Worm (Caenorhabditis elegans): ENCODE measurements around the gene F59A6.10.

The F59A6.10 gene

DNA sequence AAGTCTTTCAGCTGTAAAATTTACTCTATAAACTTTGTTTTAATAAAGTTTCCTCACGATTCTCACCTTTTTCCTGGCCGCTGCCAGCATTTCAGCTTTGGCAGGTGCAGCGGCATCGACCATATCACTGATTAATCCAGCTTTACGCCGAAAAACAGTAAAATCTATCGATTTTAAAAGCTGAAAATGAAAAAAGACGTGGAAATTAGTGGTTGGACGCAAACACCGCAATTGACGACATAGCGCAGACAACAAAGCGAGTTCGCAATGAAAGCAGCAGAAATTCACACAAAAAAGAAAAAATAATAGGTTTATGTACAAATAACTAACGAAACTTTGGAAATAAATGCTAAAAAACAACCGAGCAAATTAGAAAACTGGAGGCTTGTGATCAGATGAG lies 36.2 kb downstream of the F59A6.10 start, which contains the start of gene golg-2:
TSS of gene golg-2 (minus strand) at position 180 of the 400 bp plus-strand sequence.
- TF ChIP-seq scrt-1 (GFP tag; IDR thresholded peaks at IDR 0.05) (no peak), sea-1 (GFP tag; conservative IDR thresholded peaks at IDR 0.05) (no peak), ets-7 (tag; optimal IDR thresholded peaks at IDR 0.05) (no peak), F13C5.2 (tag; optimal IDR thresholded peaks at IDR 0.05) (no peak)

DNA sequence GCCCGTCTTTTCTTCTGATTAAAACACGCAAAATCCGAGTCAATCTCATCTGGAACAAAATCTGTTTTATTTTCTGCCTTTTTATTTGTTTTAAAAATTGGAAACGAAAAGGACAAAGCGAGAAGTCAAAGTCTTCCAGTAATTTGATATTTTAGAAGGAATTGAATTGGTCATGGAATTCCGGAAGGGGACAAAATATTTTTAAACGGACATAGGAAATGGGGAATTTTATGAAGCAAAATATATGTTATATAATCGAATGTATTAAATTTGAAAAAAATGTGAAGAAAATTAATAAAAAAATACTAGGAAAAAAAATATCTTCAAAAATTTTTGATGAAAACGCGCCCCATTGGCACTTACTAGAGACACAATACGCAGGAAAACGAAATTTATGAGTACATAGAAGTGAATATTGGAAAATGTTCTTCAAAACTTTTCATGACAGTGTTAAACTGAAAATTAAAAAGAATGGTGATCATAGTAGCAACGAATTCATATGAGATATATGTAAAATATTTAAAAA lies 36.9 kb downstream of the F59A6.10 start, which contains the start of gene F33G12.7:
TSS of gene F33G12.7 (minus strand) at position 51 of the 526 bp plus-strand sequence.
- TF ChIP-seq tra-4 (tag; optimal IDR thresholded peaks at IDR 0.05) (no peak), sea-1 (GFP tag; conservative IDR thresholded peaks at IDR 0.05) (no peak), pes-1 (GFP tag; IDR thresholded peaks at IDR 0.05) (no peak), hnd-1 (tag; optimal IDR thresholded peaks at IDR 0.05) (no peak), ceh-36 (tag; optimal IDR thresholded peaks at IDR 0.05) (no peak), hmg-4 (GFP tag; optimal IDR thresholded peaks at IDR 0.05) (no peak), flt-1 (GFP tag; IDR thresholded peaks at IDR 0.05) (no peak), ceh-13 (GFP tag; optimal IDR thresholded peaks at IDR 0.05) (no peak), aly-1 (tag; optimal IDR thresholded peaks at IDR 0.05) (no peak), scrt-1 (GFP tag; IDR thresholded peaks at IDR 0.05) (no peak), tbx-37 (GFP tag; conservative IDR thresholded peaks at IDR 0.05) (no peak), tbx-11 (GFP tag; IDR thresholded peaks at IDR 0.05) (no peak), B0310.2 (tag; optimal IDR thresholded peaks at IDR 0.05) (no peak), ets-7 (tag; optimal IDR thresholded peaks at IDR 0.05) (no peak)

DNA sequence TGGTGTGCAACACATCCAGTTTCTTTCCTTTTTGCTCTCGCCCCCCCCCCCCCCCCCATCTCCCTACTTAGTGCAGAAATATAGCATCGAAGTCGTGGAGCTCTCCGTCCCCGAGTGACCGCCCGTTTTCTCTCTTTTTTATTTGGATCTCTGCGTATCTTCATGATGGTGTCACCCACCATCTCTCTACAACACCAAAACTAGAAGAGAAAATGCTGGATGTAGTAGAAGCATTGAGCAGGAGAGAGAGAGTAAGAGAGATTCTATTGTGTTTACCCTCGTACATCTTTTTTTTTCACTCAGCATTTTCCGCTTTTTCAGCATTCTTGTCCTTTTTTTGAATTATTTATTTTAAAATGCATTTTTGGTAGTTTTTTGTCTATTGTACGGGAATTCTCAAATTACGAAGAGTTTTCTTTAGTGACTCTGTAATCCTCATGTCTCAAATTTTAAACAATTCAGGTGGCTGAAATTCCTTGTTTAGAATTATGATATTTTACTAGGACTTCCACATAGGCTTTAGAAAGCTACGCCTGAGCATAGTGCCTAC lies 38.7 kb downstream of the F59A6.10 start:
- TF ChIP-seq tra-4 (tag; optimal IDR thresholded peaks at IDR 0.05) (no peak), sea-1 (GFP tag; conservative IDR thresholded peaks at IDR 0.05) (no peak), ceh-13 (GFP tag; optimal IDR thresholded peaks at IDR 0.05) (no peak), tbx-37 (GFP tag; conservative IDR thresholded peaks at IDR 0.05) (no peak), hmg-4 (GFP tag; optimal IDR thresholded peaks at IDR 0.05) (no peak), ama-1 (optimal IDR thresholded peaks at IDR 0.05) (no peak), B0310.2 (tag; optimal IDR thresholded peaks at IDR 0.05) (no peak), F13C5.2 (tag; optimal IDR thresholded peaks at IDR 0.05) (no peak), aly-1 (tag; optimal IDR thresholded peaks at IDR 0.05) (no peak), pes-1 (GFP tag; IDR thresholded peaks at IDR 0.05) (no peak), scrt-1 (GFP tag; IDR thresholded peaks at IDR 0.05) (no peak), flt-1 (GFP tag; IDR thresholded peaks at IDR 0.05) (no peak), tbx-11 (GFP tag; IDR thresholded peaks at IDR 0.05) (no peak), hmbx-1 (tag; optimal IDR thresholded peaks at IDR 0.05) (no peak), ets-7 (tag; optimal IDR thresholded peaks at IDR 0.05) (no peak)

DNA sequence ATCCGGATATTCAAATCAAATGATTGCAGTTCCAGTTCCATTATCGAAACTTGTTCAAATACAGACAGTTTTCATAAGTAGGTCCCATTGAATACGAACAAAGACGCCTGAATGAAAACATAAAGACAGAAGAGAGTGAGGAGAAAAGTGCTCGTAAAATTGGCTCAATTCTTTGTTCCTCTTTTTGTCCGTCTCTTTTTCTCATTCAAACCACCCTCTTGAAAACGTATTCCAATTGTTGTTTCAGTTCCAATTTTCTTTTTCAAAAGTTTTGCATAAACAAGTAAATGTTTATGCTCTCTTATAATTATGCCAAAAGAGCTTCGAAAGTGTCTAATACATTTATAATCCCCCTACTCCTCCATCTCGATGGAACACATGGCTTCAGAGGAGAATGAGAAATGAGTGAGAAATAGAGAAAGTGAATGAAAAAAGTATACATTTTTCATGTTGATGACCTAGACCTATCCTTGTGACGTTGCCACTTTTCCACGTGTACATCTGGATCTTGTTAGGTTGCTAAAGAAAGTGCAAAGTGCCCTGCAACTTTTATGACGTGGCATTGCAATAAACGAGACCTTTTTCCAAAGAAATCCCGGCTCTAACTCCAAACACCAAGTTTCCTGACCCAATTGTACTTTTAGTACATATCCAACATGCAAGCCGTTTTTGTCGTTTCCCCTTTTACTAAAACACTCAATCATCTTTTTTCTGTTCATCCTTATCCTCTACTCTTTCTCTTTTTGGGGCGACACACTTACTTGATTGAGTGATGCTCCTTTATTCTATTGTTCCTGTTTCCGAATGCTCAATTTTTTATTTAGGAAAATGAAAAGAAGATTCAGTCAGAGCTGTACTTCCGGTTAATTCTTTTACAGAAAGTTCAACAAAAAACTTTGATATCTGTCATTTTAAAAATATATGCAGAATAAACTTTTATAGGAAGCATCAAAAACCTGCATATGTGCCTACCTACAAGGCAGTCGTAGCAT lies 42.7 kb downstream of the F59A6.10 start:
- TF ChIP-seq B0310.2 (tag; optimal IDR thresholded peaks at IDR 0.05): no peak
- no peak for TF ChIP-seq flt-1 (GFP tag; IDR thresholded peaks at IDR 0.05)
- TF ChIP-seq ceh-36 (tag; optimal IDR thresholded peaks at IDR 0.05): no peak
- TF ChIP-seq hmg-4 (GFP tag; optimal IDR thresholded peaks at IDR 0.05): no peak
- no peak for TF ChIP-seq pes-1 (GFP tag; IDR thresholded peaks at IDR 0.05)
- TF ChIP-seq hnd-1 (tag; optimal IDR thresholded peaks at IDR 0.05): no peak
- no peak for TF ChIP-seq tbx-37 (GFP tag; conservative IDR thresholded peaks at IDR 0.05)
- no peak for TF ChIP-seq F13C5.2 (tag; optimal IDR thresholded peaks at IDR 0.05)
- TF ChIP-seq hmbx-1 (tag; optimal IDR thresholded peaks at IDR 0.05): no peak
- TF ChIP-seq scrt-1 (GFP tag; IDR thresholded peaks at IDR 0.05): no peak

DNA sequence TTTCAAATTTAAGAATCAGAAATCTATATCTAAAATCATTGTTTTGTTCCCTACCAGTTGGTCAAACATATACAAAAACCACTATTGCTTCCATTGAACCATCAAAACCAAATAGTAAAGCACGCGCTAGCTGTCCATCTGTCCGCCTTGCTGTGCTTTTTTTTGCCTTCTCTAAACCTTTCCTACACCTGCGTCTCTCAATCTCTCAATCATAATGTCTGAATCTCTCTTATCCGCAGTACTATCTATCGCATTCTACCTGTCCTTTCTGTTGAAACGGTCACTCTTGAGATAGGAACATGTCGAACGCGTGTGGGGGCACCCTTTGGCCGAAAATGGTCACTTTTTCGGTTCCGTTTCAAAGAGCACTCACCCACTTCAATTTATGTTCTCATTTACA lies 43.5 kb downstream of the F59A6.10 start:
- TF ChIP-seq hnd-1 (tag; optimal IDR thresholded peaks at IDR 0.05): no peak
- no peak for TF ChIP-seq F13C5.2 (tag; optimal IDR thresholded peaks at IDR 0.05)
- no peak for TF ChIP-seq ceh-36 (tag; optimal IDR thresholded peaks at IDR 0.05)
- no peak for TF ChIP-seq pes-1 (GFP tag; IDR thresholded peaks at IDR 0.05)
- no peak for TF ChIP-seq hmbx-1 (tag; optimal IDR thresholded peaks at IDR 0.05)
- no peak for TF ChIP-seq hmg-4 (GFP tag; optimal IDR thresholded peaks at IDR 0.05)
- TF ChIP-seq B0310.2 (tag; optimal IDR thresholded peaks at IDR 0.05): no peak
- no peak for TF ChIP-seq tra-4 (tag; optimal IDR thresholded peaks at IDR 0.05)
- TF ChIP-seq scrt-1 (GFP tag; IDR thresholded peaks at IDR 0.05): no peak
- no peak for TF ChIP-seq ceh-13 (GFP tag; optimal IDR thresholded peaks at IDR 0.05)
- no peak for TF ChIP-seq ets-7 (tag; optimal IDR thresholded peaks at IDR 0.05)
- TF ChIP-seq aly-1 (tag; optimal IDR thresholded peaks at IDR 0.05): no peak
- no peak for TF ChIP-seq tbx-37 (GFP tag; conservative IDR thresholded peaks at IDR 0.05)
- no peak for TF ChIP-seq ama-1 (optimal IDR thresholded peaks at IDR 0.05)
- no peak for TF ChIP-seq sea-1 (GFP tag; conservative IDR thresholded peaks at IDR 0.05)
- TF ChIP-seq flt-1 (GFP tag; IDR thresholded peaks at IDR 0.05): no peak
- no peak for TF ChIP-seq tbx-11 (GFP tag; IDR thresholded peaks at IDR 0.05)

DNA sequence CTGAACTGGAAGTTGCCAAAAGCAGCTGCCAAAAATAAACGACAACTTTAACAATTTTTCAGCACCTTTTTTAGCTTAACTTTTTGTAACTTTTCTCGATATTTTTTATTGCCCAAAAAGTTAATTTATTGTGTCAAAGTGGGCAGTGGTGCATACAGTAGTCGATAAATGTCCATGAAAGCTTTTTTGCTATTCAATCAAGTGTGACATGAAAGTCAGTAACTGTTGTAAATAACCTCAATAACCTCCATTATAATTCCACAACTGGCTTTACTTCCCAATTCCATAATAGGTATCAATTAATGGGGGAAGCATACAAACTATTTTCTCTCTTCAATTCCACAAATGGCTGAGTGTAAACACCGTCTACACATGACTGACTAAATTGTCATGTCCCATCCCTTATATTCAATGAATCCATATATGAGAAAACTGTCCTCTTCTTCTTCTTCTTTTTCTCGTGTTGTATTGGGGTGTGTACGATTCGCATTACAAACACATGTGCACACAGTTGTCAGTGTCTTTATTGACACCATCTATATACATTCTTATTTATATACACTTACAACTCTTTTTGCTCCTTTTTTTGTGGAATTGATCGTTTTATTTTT lies 44.5 kb downstream of the F59A6.10 start:
- no peak for TF ChIP-seq B0310.2 (tag; optimal IDR thresholded peaks at IDR 0.05)
- TF ChIP-seq scrt-1 (GFP tag; IDR thresholded peaks at IDR 0.05): no peak
- TF ChIP-seq ama-1 (optimal IDR thresholded peaks at IDR 0.05): no peak
- TF ChIP-seq tbx-11 (GFP tag; IDR thresholded peaks at IDR 0.05): no peak
- no peak for TF ChIP-seq sea-1 (GFP tag; conservative IDR thresholded peaks at IDR 0.05)
- no peak for TF ChIP-seq hmg-4 (GFP tag; optimal IDR thresholded peaks at IDR 0.05)
- TF ChIP-seq ceh-13 (GFP tag; optimal IDR thresholded peaks at IDR 0.05): no peak
- no peak for TF ChIP-seq hmbx-1 (tag; optimal IDR thresholded peaks at IDR 0.05)
- TF ChIP-seq F13C5.2 (tag; optimal IDR thresholded peaks at IDR 0.05): no peak
- TF ChIP-seq pes-1 (GFP tag; IDR thresholded peaks at IDR 0.05): no peak
- no peak for TF ChIP-seq tra-4 (tag; optimal IDR thresholded peaks at IDR 0.05)
- TF ChIP-seq hnd-1 (tag; optimal IDR thresholded peaks at IDR 0.05): no peak
- no peak for TF ChIP-seq ceh-36 (tag; optimal IDR thresholded peaks at IDR 0.05)
- TF ChIP-seq ets-7 (tag; optimal IDR thresholded peaks at IDR 0.05): no peak
- TF ChIP-seq flt-1 (GFP tag; IDR thresholded peaks at IDR 0.05): no peak
- TF ChIP-seq aly-1 (tag; optimal IDR thresholded peaks at IDR 0.05): no peak
- TF ChIP-seq tbx-37 (GFP tag; conservative IDR thresholded peaks at IDR 0.05): no peak

Measured in whole organism, early embryonic.